Worm (Caenorhabditis elegans) whole organism, L4 larva: ENCODE results near the gene sdz-15.

Source experiments
- R02D3.7 ChIP-seq: fragments of 150-350 bp; sonication (generic microtip); optimal IDR thresholded peaks from 3 replicates; lab custom pipeline; 2014; ENCODE audit warnings: missing biosample characterization, missing genetic modification characterization
- Y105C5A.15 ChIP-seq: fragments of 200-800 bp; sonication (Bioruptor generic); IDR thresholded peaks from 2 replicates; pipeline ENCODE4 v1.3.6; 2022; ENCODE audit warnings: missing genetic modification characterization, missing compliant biosample characterization
- ama-1 ChIP-seq: fragments of 150-350 bp; optimal IDR thresholded peaks from 2 replicates; lab custom pipeline; 2014; ENCODE audit warnings: inconsistent platforms, mixed read lengths
- dmd-8 ChIP-seq: fragments of 200-800 bp; sonication (Bioruptor generic); IDR thresholded peaks from 2 replicates; pipeline ENCODE4 v1.3.6; 2022; ENCODE audit warnings: missing genetic modification characterization, missing compliant biosample characterization
- dmd-9 ChIP-seq: fragments of 200-800 bp; sonication (Bioruptor generic); IDR thresholded peaks from 2 replicates; pipeline ENCODE4 v1.3.6; 2022; ENCODE audit warnings: missing genetic modification reagents, missing genetic modification characterization, missing compliant biosample characterization
- dve-1 ChIP-seq: sonication (generic microtip); optimal IDR thresholded peaks from 2 replicates; lab custom pipeline; 2017; ENCODE audit warnings: antibody characterized with exemption, mild to moderate bottlenecking, missing genetic modification characterization, missing compliant biosample characterization; ENCODE audit not compliant: insufficient read depth
- lsy-2 ChIP-seq, 2 experiments: fragments of 150-350 bp in 1 of 2; sonication (generic microtip) in 1 of 2; optimal IDR thresholded peaks; 2 replicates each; lab custom pipeline; 2014 to 2017; ENCODE audit warnings: missing biosample characterization in 2 of 2, missing genetic modification characterization in 2 of 2
- nhr-28 ChIP-seq: fragments of 150-350 bp; optimal IDR thresholded peaks from 2 replicates; lab custom pipeline; 2014; ENCODE audit warnings: missing biosample characterization, missing genetic modification characterization
- nhr-41 ChIP-seq: fragments of 200-800 bp; sonication (Bioruptor generic); IDR thresholded peaks from 2 replicates; pipeline ENCODE4 v1.3.6; 2022; ENCODE audit warnings: missing genetic modification reagents, missing genetic modification characterization, missing compliant biosample characterization
- pqm-1 ChIP-seq: sonication (generic microtip); optimal IDR thresholded peaks from 2 replicates; lab custom pipeline; 2017; ENCODE audit warnings: missing biosample characterization, missing genetic modification characterization
- skn-1 ChIP-seq: fragments of 150-350 bp; optimal IDR thresholded peaks from 2 replicates; lab custom pipeline; 2014; ENCODE audit warnings: missing biosample characterization, missing genetic modification characterization
- snpc-1.2 ChIP-seq: fragments of 200-800 bp; sonication (Bioruptor generic); IDR thresholded peaks from 2 replicates; pipeline ENCODE4 v1.3.6; 2022; ENCODE audit warnings: missing genetic modification reagents, missing genetic modification characterization, missing compliant biosample characterization
- snpc-4 ChIP-seq: fragments of 150-350 bp; optimal IDR thresholded peaks from 2 replicates; lab custom pipeline; 2014; ENCODE audit warnings: missing biosample characterization, missing genetic modification characterization
- zag-1 ChIP-seq: fragments of 150-350 bp; optimal IDR thresholded peaks from 2 replicates; lab custom pipeline; 2014; ENCODE audit warnings: missing biosample characterization, missing genetic modification characterization

DNA sequence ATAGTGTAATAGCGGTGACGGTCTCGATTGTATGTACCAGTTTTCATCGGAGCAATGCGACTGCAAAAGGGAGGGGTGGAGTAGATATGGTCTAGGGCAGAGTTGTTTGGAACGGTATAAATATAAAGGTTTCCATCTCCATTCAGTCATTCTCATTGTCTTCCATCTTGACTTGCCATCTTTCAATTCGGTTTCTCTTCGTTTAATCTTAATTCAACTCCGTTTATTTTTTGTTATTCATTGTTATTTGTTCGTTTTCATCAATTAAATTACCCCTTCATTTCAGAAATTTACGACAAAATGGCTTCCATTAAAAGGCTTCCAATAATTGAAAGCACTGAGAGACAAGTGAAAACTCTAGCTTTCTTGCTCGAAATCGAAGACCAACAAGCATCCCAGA lies 32.8 kb downstream of the sdz-15 start, which contains the start of gene C09E7.11:
- TF ChIP-seq ama-1 = no peak
- TF ChIP-seq R02D3.7 (tag; lab: Kevin White, UChicago) = no peak
- no peak for TF ChIP-seq lsy-2 (tag; optimal IDR thresholded peaks at IDR 0.05; lab: Kevin White, UChicago)
- TF ChIP-seq skn-1 (tag; lab: Kevin White, UChicago) = no peak
- TF ChIP-seq snpc-4 (tag; lab: Kevin White, UChicago) = no peak
- no peak for TF ChIP-seq nhr-41 (GFP tag; lab: Robert Waterston, UW)
- no peak for TF ChIP-seq nhr-28 (tag; lab: Kevin White, UChicago)
- no peak for TF ChIP-seq Y105C5A.15 (GFP tag; lab: Robert Waterston, UW)
- TF ChIP-seq dmd-9 (GFP tag; lab: Robert Waterston, UW) = no peak
- TF ChIP-seq zag-1 (tag; lab: Kevin White, UChicago) = no peak
- no peak for TF ChIP-seq snpc-1.2 (GFP tag; lab: Robert Waterston, UW)
- no peak for TF ChIP-seq dmd-8 (GFP tag; lab: Robert Waterston, UW)
- TF ChIP-seq dve-1 (tag; lab: Kevin White, UChicago) = no peak
- TF ChIP-seq pqm-1 (tag; lab: Kevin White, UChicago) = no peak
